Worm (Caenorhabditis elegans) whole organism, young adult: ENCODE measurements around the gene C02F5.5.

ENCODE experiments used
- B0261.1 ChIP-seq: sonication (generic microtip); optimal IDR thresholded peaks from 2 replicates; lab custom pipeline; 2016; ENCODE audit warnings: mild to moderate bottlenecking, missing genetic modification characterization, moderate library complexity, missing compliant biosample characterization
- B0336.3 ChIP-seq: fragments of 200-800 bp; sonication (Bioruptor generic); IDR thresholded peaks from 2 replicates; pipeline ENCODE4 v1.3.6; 2022; ENCODE audit warnings: missing genetic modification characterization, missing compliant biosample characterization
- C06A6.2 ChIP-seq: fragments of 200-800 bp; sonication (Bioruptor generic); conservative IDR thresholded peaks from 2 replicates; pipeline ENCODE4 v1.3.6; 2022; ENCODE audit warnings: missing genetic modification characterization, missing compliant biosample characterization
- F52B5.7 ChIP-seq: sonication (generic microtip); optimal IDR thresholded peaks from 2 replicates; lab custom pipeline; 2016; ENCODE audit warnings: mild to moderate bottlenecking, missing genetic modification characterization, missing compliant biosample characterization
- F55B11.4 ChIP-seq: sonication (generic microtip); optimal IDR thresholded peaks from 2 replicates; lab custom pipeline; 2016; ENCODE audit warnings: missing compliant biosample characterization, missing genetic modification characterization, borderline replicate concordance; ENCODE audit not compliant: insufficient read depth
- F57A8.1 ChIP-seq: fragments of 200-800 bp; sonication (Bioruptor generic); optimal IDR thresholded peaks from 2 replicates; lab custom pipeline; 2018; ENCODE audit warnings: mild to moderate bottlenecking, missing genetic modification characterization, moderate library complexity, missing compliant biosample characterization
- K11D2.4 ChIP-seq: fragments of 200-800 bp; sonication (Bioruptor generic); IDR thresholded peaks from 2 replicates; pipeline ENCODE4 v1.3.6; 2022; ENCODE audit warnings: missing genetic modification reagents, missing genetic modification characterization, missing compliant biosample characterization
- T07F8.4 ChIP-seq: sonication (generic microtip); optimal IDR thresholded peaks from 2 replicates; lab custom pipeline; 2016; ENCODE audit warnings: mild to moderate bottlenecking, missing genetic modification characterization, moderate library complexity, missing compliant biosample characterization
- Y56A3A.18 ChIP-seq: fragments of 200-800 bp; sonication (Bioruptor generic); IDR thresholded peaks from 2 replicates; pipeline ENCODE4 v1.3.6; 2022; ENCODE audit warnings: missing genetic modification reagents, missing genetic modification characterization, missing compliant biosample characterization
- attf-3 ChIP-seq: fragments of 200-800 bp; sonication (Bioruptor generic); conservative IDR thresholded peaks from 2 replicates; pipeline ENCODE4 v1.3.6; 2022; ENCODE audit warnings: missing genetic modification reagents, missing genetic modification characterization, missing compliant biosample characterization
- attf-5 ChIP-seq: fragments of 200-800 bp; sonication (Bioruptor generic); optimal IDR thresholded peaks from 2 replicates; lab custom pipeline; 2018; ENCODE audit warnings: mild to moderate bottlenecking, missing genetic modification characterization, missing compliant biosample characterization
- ccch-3 ChIP-seq: fragments of 200-800 bp; sonication (Bioruptor generic); optimal IDR thresholded peaks from 2 replicates; lab custom pipeline; 2018; ENCODE audit warnings: mild to moderate bottlenecking, missing genetic modification characterization, missing compliant biosample characterization
- cebp-1 ChIP-seq, 2 experiments: fragments of 200-800 bp in 1 of 2; sonication (Bioruptor generic) in 1 of 2; sonication (generic microtip) in 1 of 2; IDR thresholded peaks in 1 of 2; optimal IDR thresholded peaks in 1 of 2; 2 replicates each; pipeline versions ENCODE4 v1.3.6 to Lab custom; 2017 to 2022; ENCODE audit warnings: missing compliant biosample characterization in 2 of 2, missing genetic modification characterization in 2 of 2, mild to moderate bottlenecking in 1 of 2, missing genetic modification reagents in 1 of 2, moderate library complexity in 1 of 2
- ceh-100 ChIP-seq: fragments of 200-800 bp; sonication (Bioruptor generic); IDR thresholded peaks from 2 replicates; pipeline ENCODE4 v1.3.6; 2022; ENCODE audit warnings: missing genetic modification reagents, missing genetic modification characterization, missing compliant biosample characterization
- ceh-27 ChIP-seq: fragments of 200-800 bp; sonication (Bioruptor generic); optimal IDR thresholded peaks from 2 replicates; lab custom pipeline; 2018; ENCODE audit warnings: mild to moderate bottlenecking, missing genetic modification characterization, moderate library complexity, missing compliant biosample characterization
- ceh-79 ChIP-seq: sonication (generic microtip); optimal IDR thresholded peaks from 2 replicates; lab custom pipeline; 2017; ENCODE audit warnings: mild to moderate bottlenecking, missing genetic modification characterization, missing compliant biosample characterization
- dox-1 ChIP-seq: fragments of 200-800 bp; sonication (Bioruptor generic); IDR thresholded peaks from 2 replicates; pipeline ENCODE4 v1.3.6; 2022; ENCODE audit warnings: missing genetic modification reagents, missing genetic modification characterization, missing compliant biosample characterization
- egl-44 ChIP-seq: fragments of 200-800 bp; sonication (Bioruptor generic); IDR thresholded peaks from 2 replicates; pipeline ENCODE4 v1.3.6; 2022; ENCODE audit warnings: missing genetic modification reagents, missing genetic modification characterization, missing compliant biosample characterization
- ekl-4 ChIP-seq: fragments of 200-800 bp; sonication (Bioruptor generic); IDR thresholded peaks from 2 replicates; pipeline ENCODE4 v1.3.6; 2022; ENCODE audit warnings: missing genetic modification reagents, missing genetic modification characterization, missing compliant biosample characterization
- fkh-3 ChIP-seq: sonication (generic microtip); optimal IDR thresholded peaks from 2 replicates; lab custom pipeline; 2016; ENCODE audit warnings: mild to moderate bottlenecking, missing genetic modification characterization, missing compliant biosample characterization
- gei-17 ChIP-seq: fragments of 200-800 bp; sonication (Bioruptor generic); optimal IDR thresholded peaks from 2 replicates; lab custom pipeline; 2018; ENCODE audit warnings: mild to moderate bottlenecking, missing genetic modification characterization, missing compliant biosample characterization
- hmg-1.2 ChIP-seq: fragments of 200-800 bp; sonication (Bioruptor generic); IDR thresholded peaks from 2 replicates; pipeline ENCODE4 v1.3.6; 2022; ENCODE audit warnings: missing genetic modification reagents, missing genetic modification characterization, missing compliant biosample characterization
- hmg-20 ChIP-seq: fragments of 200-800 bp; sonication (Bioruptor generic); IDR thresholded peaks from 2 replicates; pipeline ENCODE4 v1.3.6; 2022; ENCODE audit warnings: missing genetic modification reagents, missing genetic modification characterization, missing compliant biosample characterization
- lin-40 ChIP-seq: sonication (generic microtip); optimal IDR thresholded peaks from 2 replicates; lab custom pipeline; 2016; ENCODE audit warnings: missing genetic modification characterization, mild to moderate bottlenecking, missing compliant biosample characterization, missing genotype, missing genetic modification reagents
- lir-1 ChIP-seq: fragments of 200-800 bp; sonication (Bioruptor generic); conservative IDR thresholded peaks from 2 replicates; pipeline ENCODE4 v1.3.6; 2022; ENCODE audit warnings: missing genetic modification reagents, missing genetic modification characterization, missing compliant biosample characterization
- lsl-1 ChIP-seq: fragments of 200-800 bp; sonication (Bioruptor generic); optimal IDR thresholded peaks from 2 replicates; lab custom pipeline; 2018; ENCODE audit warnings: mild to moderate bottlenecking, missing genetic modification characterization, moderate library complexity, missing compliant biosample characterization
- madf-10 ChIP-seq: sonication (generic microtip); optimal IDR thresholded peaks from 2 replicates; lab custom pipeline; 2016; ENCODE audit warnings: mild to moderate bottlenecking, missing genetic modification characterization, missing compliant biosample characterization
- madf-3 ChIP-seq: fragments of 200-800 bp; sonication (Bioruptor generic); IDR thresholded peaks from 2 replicates; pipeline ENCODE4 v1.3.6; 2022; ENCODE audit warnings: missing genetic modification reagents, missing genetic modification characterization, missing compliant biosample characterization
- mel-28 ChIP-seq: sonication (generic microtip); optimal IDR thresholded peaks from 2 replicates; lab custom pipeline; 2016; ENCODE audit warnings: borderline replicate concordance, mild to moderate bottlenecking, missing genetic modification characterization, missing compliant biosample characterization
- nfyb-1 ChIP-seq: fragments of 200-800 bp; sonication (Bioruptor generic); IDR thresholded peaks from 2 replicates; pipeline ENCODE4 v1.3.6; 2022; ENCODE audit warnings: missing genetic modification reagents, missing genetic modification characterization, missing compliant biosample characterization
- nhr-120 ChIP-seq: fragments of 200-800 bp; sonication (Bioruptor generic); IDR thresholded peaks from 2 replicates; pipeline ENCODE4 v1.3.6; 2022; ENCODE audit warnings: missing genetic modification characterization, missing compliant biosample characterization
- pbrm-1 ChIP-seq: fragments of 200-800 bp; sonication (Bioruptor generic); IDR thresholded peaks from 2 replicates; pipeline ENCODE4 v1.3.6; 2022; ENCODE audit warnings: missing genetic modification reagents, missing genetic modification characterization, missing compliant biosample characterization
- repo-1 ChIP-seq: sonication (generic microtip); optimal IDR thresholded peaks from 2 replicates; lab custom pipeline; 2017; ENCODE audit warnings: mild to moderate bottlenecking, missing genetic modification characterization, missing compliant biosample characterization
- rpc-1 ChIP-seq, 2 experiments: fragments of 150-350 bp in 1 of 2; sonication (generic microtip) in 1 of 2; optimal IDR thresholded peaks; 2 replicates each; lab custom pipeline; 2014 to 2018; ENCODE audit warnings: missing biosample characterization in 1 of 2, missing genetic modification characterization in 1 of 2, missing genetic modification reagents in 1 of 2, missing genotype in 1 of 2
- tbp1 ChIP-seq: fragments of 200-800 bp; sonication (Bioruptor generic); optimal IDR thresholded peaks from 2 replicates; lab custom pipeline; 2018; ENCODE audit warnings: mild to moderate bottlenecking, missing genetic modification characterization, missing compliant biosample characterization
- ztf-18 ChIP-seq: sonication (generic microtip); optimal IDR thresholded peaks from 2 replicates; lab custom pipeline; 2016; ENCODE audit warnings: missing genotype, mild to moderate bottlenecking, missing genetic modification characterization, missing compliant biosample characterization
- ztf-26 ChIP-seq: sonication (generic microtip); optimal IDR thresholded peaks from 2 replicates; lab custom pipeline; 2017; ENCODE audit warnings: missing genetic modification characterization, missing compliant biosample characterization

The C02F5.5 gene

DNA sequence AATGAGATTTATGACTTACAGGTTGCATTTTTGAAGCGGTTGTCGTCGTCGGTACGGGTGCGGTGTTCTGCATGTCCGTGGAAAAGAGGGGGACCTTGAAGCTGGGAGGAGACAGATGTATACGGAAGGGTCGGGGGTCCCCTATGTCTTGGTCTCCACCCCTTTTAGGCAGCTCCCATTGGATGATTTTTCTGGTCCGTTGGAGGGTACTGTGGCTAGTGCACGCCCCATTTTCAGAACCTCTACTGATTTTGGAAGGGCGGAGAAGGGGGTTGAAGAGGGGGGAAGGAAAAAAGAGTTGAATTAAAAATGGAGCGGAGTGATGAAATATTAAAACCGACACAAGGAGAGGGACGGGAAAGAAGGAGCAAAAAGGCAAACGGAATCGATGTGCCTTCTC is 19.8 kb upstream of the C02F5.5 start, which contains the start of gene unc-86 (continued):
- TF ChIP-seq rpc-1 (optimal IDR thresholded peaks at IDR 0.05; lab: Kevin White, UChicago): no peak
- TF ChIP-seq rpc-1 (tag; optimal IDR thresholded peaks at IDR 0.05; lab: Kevin White, UChicago): no peak

DNA sequence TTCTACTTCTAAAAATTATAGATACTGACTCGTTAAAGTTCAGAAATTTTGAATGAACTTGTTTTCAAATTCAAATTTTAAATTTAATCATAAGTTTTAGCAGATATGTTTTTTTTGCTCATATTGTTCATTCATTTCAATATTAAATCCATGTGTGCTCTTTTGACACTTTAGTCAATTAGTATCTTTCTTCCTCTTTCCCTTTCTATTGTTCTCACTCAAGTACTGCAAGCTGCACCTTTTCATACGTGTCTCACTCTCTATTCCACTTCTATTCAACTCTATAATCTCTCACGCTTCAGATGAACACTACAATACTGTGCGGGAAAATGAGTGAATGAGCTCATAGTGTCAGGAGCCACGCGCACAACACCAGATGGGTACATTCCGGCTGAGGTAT is 18.1 kb upstream of the C02F5.5 start, which contains the start of gene C30A5.16:
TSS of gene C30A5.16 (plus strand) at position 301 of the 400 bp plus-strand sequence.
- TF ChIP-seq hmg-20 (no peak), ceh-79 (no peak), fkh-3 (tag; lab: Kevin White, UChicago) (no peak), C06A6.2 (no peak), madf-10 (tag; lab: Kevin White, UChicago) (no peak), ccch-3 (GFP tag; lab: Kevin White, UChicago) (no peak), lsl-1 (GFP tag; lab: Kevin White, UChicago) (no peak), nhr-120 (GFP tag; lab: Robert Waterston, UW) (no peak)

DNA sequence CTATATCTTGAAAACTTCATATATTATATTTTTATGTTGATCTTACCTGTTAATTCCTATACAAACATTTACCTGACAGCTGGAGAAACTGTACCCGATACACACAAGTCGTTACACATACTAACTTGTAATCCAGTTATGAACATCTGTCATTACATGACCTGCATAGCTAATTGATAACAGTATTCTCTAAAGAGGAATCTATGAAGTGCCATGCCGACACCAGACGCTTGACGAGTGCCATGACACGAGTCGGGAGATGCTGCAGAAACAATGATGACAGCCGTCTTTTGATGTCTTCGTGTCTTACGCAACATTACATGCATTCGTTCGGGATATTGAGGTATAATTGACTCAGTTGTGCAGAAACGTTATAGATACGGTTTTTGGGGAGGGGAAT is 15.9 kb upstream of the C02F5.5 start:
- TF ChIP-seq F55B11.4 (tag; lab: Kevin White, UChicago): no peak

DNA sequence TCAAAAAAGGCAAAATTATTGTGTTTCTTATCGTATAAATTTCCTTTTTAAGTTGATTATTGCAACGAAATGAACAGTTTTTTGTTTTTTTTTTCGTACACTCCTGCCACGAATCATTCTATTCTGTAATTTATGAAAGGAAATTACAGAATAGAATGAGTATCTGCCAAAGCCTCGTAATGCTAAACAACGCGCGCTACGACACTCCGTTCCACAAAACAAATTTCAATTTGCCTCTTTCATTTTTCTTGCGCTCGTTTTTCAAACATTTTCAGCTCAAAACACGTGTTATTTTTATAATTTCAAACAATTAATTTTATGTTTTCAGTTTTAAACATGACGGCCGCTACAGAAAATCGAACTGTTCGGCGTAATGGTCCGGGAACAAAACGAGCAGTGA is 11.2 kb upstream of the C02F5.5 start, which contains the start of gene mob-4:
TSS of gene mob-4 (plus strand) at position 329 of the 400 bp plus-strand sequence.
- peak; percentile 88 for TF ChIP-seq attf-3 (GFP tag; lab: Robert Waterston, UW)
- no peak for TF ChIP-seq ceh-79
- TF ChIP-seq F52B5.7 (tag; lab: Kevin White, UChicago): no peak

ce11 chrIII:8226178-8226577 is 9.8 kb upstream of the C02F5.5 start, which contains the start of gene rfs-1:
rfs-1 (plus strand) TSS chrIII:8226478.
- TF ChIP-seq madf-3 (GFP tag; lab: Robert Waterston, UW): 0 out of 2 replicates have a peak, but pooled peaks have one; percentile 40
- TF ChIP-seq B0336.3: peak; percentile 55; the same call in 1 of the 2 replicates
- no peak for TF ChIP-seq hmg-1.2 (GFP tag; lab: Robert Waterston, UW)

DNA sequence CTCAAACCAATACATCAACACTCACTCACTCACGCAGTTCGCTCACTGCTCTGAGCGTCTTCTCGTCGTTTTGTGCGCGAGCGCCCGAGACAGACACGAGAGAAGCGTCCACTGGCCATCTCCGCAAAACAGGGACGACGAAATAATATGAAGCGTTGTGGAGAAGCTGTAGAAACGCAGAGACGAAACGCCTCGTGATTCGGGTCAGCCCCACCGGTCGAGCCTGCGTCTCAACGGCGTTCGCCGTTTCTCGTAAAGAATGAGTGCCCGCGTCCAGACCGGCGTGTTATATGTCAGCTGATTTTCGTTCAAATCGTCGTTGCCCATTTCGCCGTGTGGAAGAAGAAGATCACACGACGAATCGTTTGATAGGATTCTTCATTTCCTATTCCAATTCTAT is 8.5 kb upstream of the C02F5.5 start, which contains the start of gene fbxl-1:
TSS of gene fbxl-1 (plus strand) at position 320 of the 400 bp plus-strand sequence.
- TF ChIP-seq madf-10 (tag; lab: Kevin White, UChicago) (peak; percentile 90), hmg-20 (0 out of 2 replicates have a peak, but pooled peaks have one; percentile 32), dox-1 (peak; percentile 83), ceh-27 (GFP tag; lab: Kevin White, UChicago) (peak; percentile 61), lin-40 (tag; lab: Kevin White, UChicago) (peak; percentile 63), C06A6.2 (peak; percentile 53; the same call in 1 of the 2 replicates), nfyb-1 (GFP tag; lab: Robert Waterston, UW) (peak; percentile 79; the same call in 1 of the 2 replicates), tbp1 (GFP tag; lab: Kevin White, UChicago) (peak; percentile 53), lsl-1 (GFP tag; lab: Kevin White, UChicago) (no peak), ekl-4 (peak; percentile 49; the same call in 1 of the 2 replicates), T07F8.4 (tag; lab: Kevin White, UChicago) (no peak), ztf-26 (tag; lab: Kevin White, UChicago) (peak; percentile 34), lir-1 (GFP tag; lab: Robert Waterston, UW) (peak; percentile 82), gei-17 (GFP tag; lab: Kevin White, UChicago) (peak; percentile 37), rpc-1 (optimal IDR thresholded peaks at IDR 0.05; lab: Kevin White, UChicago) (no peak), rpc-1 (tag; optimal IDR thresholded peaks at IDR 0.05; lab: Kevin White, UChicago) (no peak), B0261.1 (tag; lab: Kevin White, UChicago) (no peak), ztf-18 (tag; lab: Kevin White, UChicago) (peak; percentile 45), F57A8.1 (no peak), cebp-1 (GFP tag; IDR thresholded peaks at IDR 0.05; lab: Robert Waterston, UW) (peak; percentile 57; the same call in 1 of the 2 replicates), cebp-1 (tag; optimal IDR thresholded peaks at IDR 0.05; lab: Kevin White, UChicago) (peak; percentile 92), ceh-100 (GFP tag; lab: Robert Waterston, UW) (peak; percentile 42), Y56A3A.18 (GFP tag; lab: Robert Waterston, UW) (no peak), egl-44 (GFP tag; lab: Robert Waterston, UW) (peak; percentile 58; the same call in 1 of the 2 replicates), K11D2.4 (GFP tag; lab: Robert Waterston, UW) (peak; percentile 77; the same call in 1 of the 2 replicates), hmg-1.2 (GFP tag; lab: Robert Waterston, UW) (peak; percentile 79; the same call in 1 of the 2 replicates), repo-1 (tag; lab: Kevin White, UChicago) (peak; percentile 30), pbrm-1 (GFP tag; lab: Robert Waterston, UW) (peak; percentile 68; the same call in 1 of the 2 replicates), mel-28 (no peak), attf-5 (peak; percentile 93)
